Worm (Caenorhabditis elegans): Measurements from ENCODE around the gene exos-7.

Gene exos-7

DNA sequence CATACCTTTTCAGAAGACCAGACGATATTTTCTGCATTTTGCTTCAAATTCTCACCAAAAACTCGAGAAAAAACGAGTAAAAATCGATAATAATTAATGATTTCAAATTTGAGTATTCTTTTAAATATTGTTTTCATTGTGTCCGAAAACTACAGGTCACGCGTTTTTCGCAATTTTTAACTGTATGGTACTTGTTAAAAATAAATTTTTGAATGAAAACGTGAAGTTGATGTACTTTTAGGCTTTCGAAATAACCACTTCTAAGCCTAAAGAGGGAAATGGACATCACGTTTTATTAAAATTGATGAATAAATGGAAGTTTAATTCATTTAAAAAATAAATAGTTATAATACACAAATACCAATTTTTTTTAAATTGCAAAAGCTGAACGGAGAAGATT, 35.8 kb upstream of the exos-7 start, which contains the start of gene Y44A6D.5:
Gene Y44A6D.5 (minus strand): TSS at position 101 of the 400 bp plus-strand sequence.
- TF ChIP-seq eyg-1 (tag; optimal IDR thresholded peaks at IDR 0.05): no peak
- no peak for TF ChIP-seq lin-11 (tag; optimal IDR thresholded peaks at IDR 0.05)
- TF ChIP-seq C38D4.7 (GFP tag; optimal IDR thresholded peaks at IDR 0.05): no peak
- no peak for TF ChIP-seq ceh-18 (tag; optimal IDR thresholded peaks at IDR 0.05)

DNA sequence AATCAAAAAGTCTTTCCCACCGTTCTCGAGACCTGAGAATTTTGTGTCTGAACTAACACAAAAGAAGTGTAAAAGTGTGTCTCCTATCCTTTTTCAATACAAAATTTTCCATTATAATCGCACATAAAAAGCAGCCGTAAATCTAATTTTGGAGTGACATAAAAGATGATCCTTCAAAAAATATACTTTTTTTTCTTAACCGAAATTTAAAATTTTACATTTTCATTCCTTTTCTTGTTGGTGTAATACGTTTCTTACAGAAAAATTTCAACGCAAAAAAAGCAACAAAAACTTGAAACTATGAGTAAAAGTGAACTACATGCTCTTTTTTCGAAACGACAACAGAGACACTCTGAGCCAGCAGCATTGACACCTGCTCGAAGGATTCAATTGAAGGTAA, 31.6 kb upstream of the exos-7 start, which contains the start of gene Y44A6D.6:
Gene Y44A6D.6 (plus strand): TSS at position 301 of the 400 bp plus-strand sequence.
- no peak for TF ChIP-seq sdc-2 (tag; optimal IDR thresholded peaks at IDR 0.05)
- no peak for TF ChIP-seq ahr-1 (tag; optimal IDR thresholded peaks at IDR 0.05)
- TF ChIP-seq ceh-34 (tag; optimal IDR thresholded peaks at IDR 0.05): no peak
- no peak for TF ChIP-seq che-1 (tag; optimal IDR thresholded peaks at IDR 0.05)

DNA sequence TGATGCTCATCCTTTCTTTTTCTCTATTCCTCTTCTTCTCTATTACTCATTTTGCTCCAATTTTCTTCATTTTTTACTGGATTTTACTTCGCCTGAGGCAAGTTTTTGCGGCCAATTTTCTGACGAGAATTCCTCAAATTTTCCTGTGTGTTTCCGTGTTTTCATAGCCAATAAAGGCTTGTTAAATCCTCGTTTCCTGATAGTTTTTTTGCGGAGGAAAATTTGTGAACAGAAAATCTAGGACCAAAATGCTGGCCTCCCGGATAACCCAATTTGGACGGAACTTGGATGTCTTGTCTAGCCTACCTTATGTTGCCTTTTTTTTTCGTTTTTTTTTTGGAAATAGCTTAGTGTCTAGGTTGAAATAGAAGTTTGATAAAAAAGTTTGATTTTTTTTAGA, 25.0 kb upstream of the exos-7 start:
- TF ChIP-seq pha-4 (tag; optimal IDR thresholded peaks at IDR 0.05) (no peak), ceh-14 (tag; optimal IDR thresholded peaks at IDR 0.05) (no peak), unc-86 (tag; optimal IDR thresholded peaks at IDR 0.05) (no peak), nhr-11 (tag; optimal IDR thresholded peaks at IDR 0.05) (no peak), ceh-2 (tag; optimal IDR thresholded peaks at IDR 0.05) (no peak), sox-2 (GFP tag; IDR thresholded peaks at IDR 0.05) (no peak), unc-42 (tag; optimal IDR thresholded peaks at IDR 0.05) (peak; percentile 18), hlh-6 (tag; optimal IDR thresholded peaks at IDR 0.05) (no peak)

DNA sequence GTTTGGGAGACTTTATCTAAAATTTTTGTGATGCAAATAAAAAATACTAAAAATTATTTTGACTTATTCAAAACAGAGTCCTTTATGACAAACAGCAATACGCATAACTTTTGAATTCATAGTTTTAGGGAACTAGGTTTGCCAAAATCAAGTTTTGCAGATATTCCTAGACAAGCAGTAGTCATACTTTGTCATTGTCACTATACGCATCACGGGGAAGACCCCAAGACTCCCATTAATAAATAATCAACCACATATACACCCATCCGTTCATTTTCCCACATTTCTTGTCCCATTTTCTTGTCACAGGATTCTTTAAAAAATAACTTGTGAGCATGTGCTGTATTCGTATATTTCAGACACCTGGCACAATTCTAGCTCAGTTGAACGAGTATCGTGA, 24.2 kb upstream of the exos-7 start, which contains the start of gene Y44A6D.7:
Gene Y44A6D.7 (plus strand): TSS at position 301 of the 400 bp plus-strand sequence.
- TF ChIP-seq ceh-14 (tag; optimal IDR thresholded peaks at IDR 0.05): no peak
- TF ChIP-seq Y22D7AL.16 (tag; optimal IDR thresholded peaks at IDR 0.05): no peak
- TF ChIP-seq C08G9.2 (tag; optimal IDR thresholded peaks at IDR 0.05): no peak
- no peak for TF ChIP-seq nfya-1 (tag; optimal IDR thresholded peaks at IDR 0.05)

DNA sequence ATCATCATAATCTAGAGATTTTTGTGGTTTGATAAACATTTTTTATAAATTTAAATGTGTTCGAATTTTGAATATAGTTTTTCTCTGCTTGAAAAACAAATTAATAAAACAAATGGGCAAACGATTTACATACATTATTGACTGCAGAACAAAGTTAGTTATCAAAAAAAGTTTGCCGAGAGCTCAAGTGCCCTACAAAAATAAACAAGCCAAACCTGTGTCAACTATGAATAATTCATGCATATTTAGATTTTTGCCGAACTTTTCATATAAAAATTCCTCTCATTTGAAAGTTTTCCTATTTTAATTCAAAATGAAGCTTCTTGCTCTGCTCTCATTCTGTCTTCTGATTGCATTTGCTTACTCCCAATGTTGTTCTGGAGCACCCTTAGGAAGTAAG, 22.8 kb upstream of the exos-7 start, which contains the start of gene sshk-1:
Gene sshk-1 (plus strand): TSS at position 301 of the 400 bp plus-strand sequence.
- no peak for TF ChIP-seq nfya-1 (tag; optimal IDR thresholded peaks at IDR 0.05)
- TF ChIP-seq pat-9 (tag; optimal IDR thresholded peaks at IDR 0.05): no peak
- TF ChIP-seq pros-1 (tag; optimal IDR thresholded peaks at IDR 0.05): no peak

DNA sequence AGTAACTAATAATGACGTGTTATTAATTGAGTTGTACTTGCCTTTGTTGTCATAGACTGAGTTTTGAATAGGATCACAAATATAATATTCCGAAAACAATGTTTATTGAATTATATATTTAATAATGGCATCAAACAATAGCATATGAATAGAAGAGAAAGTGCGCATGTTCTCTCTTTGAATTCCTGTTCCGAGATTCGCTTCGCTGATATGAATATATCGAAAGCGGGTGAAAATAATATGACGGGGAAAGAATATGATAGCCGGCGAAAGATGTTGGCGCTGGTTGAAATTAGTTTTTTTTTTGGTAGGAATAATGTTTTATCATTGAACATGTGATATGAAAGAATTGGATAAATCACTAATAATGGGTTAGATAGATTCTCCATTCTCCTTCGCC, 18.6 kb upstream of the exos-7 start, which contains the start of gene T03D8.6:
Gene T03D8.6 (minus strand): TSS at position 298 of the 400 bp plus-strand sequence.
- TF ChIP-seq ceh-48 (tag; optimal IDR thresholded peaks at IDR 0.05) (no peak), gmeb-2 (tag; optimal IDR thresholded peaks at IDR 0.05) (no peak), ets-4 (tag; optimal IDR thresholded peaks at IDR 0.05) (no peak), ceh-9 (tag; optimal IDR thresholded peaks at IDR 0.05) (no peak), dmd-4 (tag; optimal IDR thresholded peaks at IDR 0.05; ENCODE audit: borderline replicate concordance) (no peak), T23F11.4 (GFP tag; optimal IDR thresholded peaks at IDR 0.05) (no peak), nfya-1 (tag; optimal IDR thresholded peaks at IDR 0.05) (no peak), sdc-2 (tag; optimal IDR thresholded peaks at IDR 0.05) (no peak), ceh-2 (tag; optimal IDR thresholded peaks at IDR 0.05) (no peak), fkh-6 (tag; optimal IDR thresholded peaks at IDR 0.05) (no peak), K09A11.1 (tag; optimal IDR thresholded peaks at IDR 0.05; ENCODE audit: insufficient read depth) (no peak), sox-2 (GFP tag; IDR thresholded peaks at IDR 0.05) (no peak), hlh-13 (GFP tag; optimal IDR thresholded peaks at IDR 0.05) (no peak), unc-3 (GFP tag; conservative IDR thresholded peaks at IDR 0.05) (no peak), unc-3 (tag; optimal IDR thresholded peaks at IDR 0.05) (no peak), ceh-6 (GFP tag; optimal IDR thresholded peaks at IDR 0.05) (no peak), ceh-24 (tag; optimal IDR thresholded peaks at IDR 0.05) (no peak)
